Worm (Caenorhabditis elegans) whole organism, young adult: ENCODE results near the gene Y69A2AR.32.
A peak's percentile ranks its signal among the peaks of the same experiment; 100 is the strongest.

ENCODE experiments used
- B0261.1 ChIP-seq: sonication (generic microtip); optimal IDR thresholded peaks from 2 replicates; lab custom pipeline; 2016; ENCODE audit warnings: mild to moderate bottlenecking, missing genetic modification characterization, moderate library complexity, missing compliant biosample characterization
- C06A6.2 ChIP-seq: fragments of 200-800 bp; sonication (Bioruptor generic); conservative IDR thresholded peaks from 2 replicates; pipeline ENCODE4 v1.3.6; 2022; ENCODE audit warnings: missing genetic modification characterization, missing compliant biosample characterization
- D2030.7 ChIP-seq: fragments of 200-800 bp; sonication (Bioruptor generic); IDR thresholded peaks from 2 replicates; pipeline ENCODE4 v1.3.6; 2022; ENCODE audit warnings: missing genetic modification reagents, missing genetic modification characterization, missing compliant biosample characterization
- F49E8.2 ChIP-seq: sonication (generic microtip); optimal IDR thresholded peaks from 3 replicates; lab custom pipeline; 2017; ENCODE audit warnings: missing genetic modification characterization, mild to moderate bottlenecking, missing compliant biosample characterization, antibody characterized with exemption, moderate library complexity; ENCODE audit not compliant: insufficient read depth
- F55B11.4 ChIP-seq: sonication (generic microtip); optimal IDR thresholded peaks from 2 replicates; lab custom pipeline; 2016; ENCODE audit warnings: missing compliant biosample characterization, missing genetic modification characterization, borderline replicate concordance; ENCODE audit not compliant: insufficient read depth
- Y56A3A.18 ChIP-seq: fragments of 200-800 bp; sonication (Bioruptor generic); IDR thresholded peaks from 2 replicates; pipeline ENCODE4 v1.3.6; 2022; ENCODE audit warnings: missing genetic modification reagents, missing genetic modification characterization, missing compliant biosample characterization
- akir-1 ChIP-seq: fragments of 200-800 bp; sonication (Bioruptor generic); optimal IDR thresholded peaks from 2 replicates; lab custom pipeline; 2018; ENCODE audit warnings: mild to moderate bottlenecking, missing genetic modification characterization, moderate library complexity, missing compliant biosample characterization
- attf-3 ChIP-seq: fragments of 200-800 bp; sonication (Bioruptor generic); conservative IDR thresholded peaks from 2 replicates; pipeline ENCODE4 v1.3.6; 2022; ENCODE audit warnings: missing genetic modification reagents, missing genetic modification characterization, missing compliant biosample characterization
- attf-6 ChIP-seq: fragments of 200-800 bp; sonication (Bioruptor generic); IDR thresholded peaks from 2 replicates; pipeline ENCODE4 v1.3.6; 2022; ENCODE audit warnings: missing genetic modification reagents, missing genetic modification characterization, missing compliant biosample characterization
- bed-1 ChIP-seq: fragments of 200-800 bp; sonication (Bioruptor generic); IDR thresholded peaks from 2 replicates; pipeline ENCODE4 v1.3.6; 2022; ENCODE audit warnings: missing genetic modification reagents, missing genetic modification characterization, missing compliant biosample characterization
- bed-2 ChIP-seq: fragments of 200-800 bp; sonication (Bioruptor generic); IDR thresholded peaks from 2 replicates; pipeline ENCODE4 v1.3.6; 2022; ENCODE audit warnings: missing genetic modification reagents, missing genetic modification characterization, missing compliant biosample characterization
- ceh-100 ChIP-seq: fragments of 200-800 bp; sonication (Bioruptor generic); IDR thresholded peaks from 2 replicates; pipeline ENCODE4 v1.3.6; 2022; ENCODE audit warnings: missing genetic modification reagents, missing genetic modification characterization, missing compliant biosample characterization
- ceh-40 ChIP-seq: fragments of 200-800 bp; sonication (Bioruptor generic); IDR thresholded peaks from 2 replicates; pipeline ENCODE4 v1.3.6; 2022; ENCODE audit warnings: missing genetic modification characterization, missing compliant biosample characterization
- ceh-58 ChIP-seq: fragments of 200-800 bp; sonication (Bioruptor generic); IDR thresholded peaks from 2 replicates; pipeline ENCODE4 v1.3.6; 2022; ENCODE audit warnings: missing genetic modification characterization, missing compliant biosample characterization
- ceh-79 ChIP-seq: sonication (generic microtip); optimal IDR thresholded peaks from 2 replicates; lab custom pipeline; 2017; ENCODE audit warnings: mild to moderate bottlenecking, missing genetic modification characterization, missing compliant biosample characterization
- ceh-91 ChIP-seq: fragments of 200-800 bp; sonication (Bioruptor generic); IDR thresholded peaks from 2 replicates; pipeline ENCODE4 v1.3.6; 2022; ENCODE audit warnings: missing genetic modification reagents, missing genetic modification characterization, missing compliant biosample characterization
- die-1 ChIP-seq: sonication (generic microtip); optimal IDR thresholded peaks from 2 replicates; lab custom pipeline; 2016; ENCODE audit warnings: missing genotype, mild to moderate bottlenecking, missing genetic modification characterization, missing compliant biosample characterization
- dpl-1 ChIP-seq: fragments of 150-350 bp; optimal IDR thresholded peaks from 2 replicates; lab custom pipeline; 2014; ENCODE audit warnings: missing biosample characterization, missing genetic modification reagents, missing genetic modification characterization
- egl-18 ChIP-seq: fragments of 200-800 bp; sonication (Bioruptor generic); IDR thresholded peaks from 2 replicates; pipeline ENCODE4 v1.3.6; 2022; ENCODE audit warnings: missing genetic modification reagents, missing genetic modification characterization, missing compliant biosample characterization
- egrh-3 ChIP-seq: fragments of 200-800 bp; sonication (Bioruptor generic); IDR thresholded peaks from 2 replicates; pipeline ENCODE4 v1.3.6; 2022; ENCODE audit warnings: missing genetic modification reagents, missing genetic modification characterization, missing compliant biosample characterization
- ekl-4 ChIP-seq: fragments of 200-800 bp; sonication (Bioruptor generic); IDR thresholded peaks from 2 replicates; pipeline ENCODE4 v1.3.6; 2022; ENCODE audit warnings: missing genetic modification reagents, missing genetic modification characterization, missing compliant biosample characterization
- hmg-1.2 ChIP-seq: fragments of 200-800 bp; sonication (Bioruptor generic); IDR thresholded peaks from 2 replicates; pipeline ENCODE4 v1.3.6; 2022; ENCODE audit warnings: missing genetic modification reagents, missing genetic modification characterization, missing compliant biosample characterization
- lin-26 ChIP-seq: fragments of 200-800 bp; sonication (Bioruptor generic); IDR thresholded peaks from 2 replicates; pipeline ENCODE4 v1.3.6; 2022; ENCODE audit warnings: missing genetic modification reagents, missing genetic modification characterization, missing compliant biosample characterization
- lin-40 ChIP-seq: sonication (generic microtip); optimal IDR thresholded peaks from 2 replicates; lab custom pipeline; 2016; ENCODE audit warnings: missing genetic modification characterization, mild to moderate bottlenecking, missing compliant biosample characterization, missing genotype, missing genetic modification reagents
- lsl-1 ChIP-seq: fragments of 200-800 bp; sonication (Bioruptor generic); optimal IDR thresholded peaks from 2 replicates; lab custom pipeline; 2018; ENCODE audit warnings: mild to moderate bottlenecking, missing genetic modification characterization, moderate library complexity, missing compliant biosample characterization
- madf-10 ChIP-seq: sonication (generic microtip); optimal IDR thresholded peaks from 2 replicates; lab custom pipeline; 2016; ENCODE audit warnings: mild to moderate bottlenecking, missing genetic modification characterization, missing compliant biosample characterization
- madf-6 ChIP-seq: fragments of 200-800 bp; sonication (Bioruptor generic); IDR thresholded peaks from 2 replicates; pipeline ENCODE4 v1.3.6; 2022; ENCODE audit warnings: missing genetic modification reagents, missing genetic modification characterization, missing compliant biosample characterization
- mcd-1 ChIP-seq: fragments of 200-800 bp; sonication (Bioruptor generic); IDR thresholded peaks from 2 replicates; pipeline ENCODE4 v1.3.6; 2022; ENCODE audit warnings: missing genetic modification reagents, missing genetic modification characterization, missing compliant biosample characterization
- mel-28 ChIP-seq: sonication (generic microtip); optimal IDR thresholded peaks from 2 replicates; lab custom pipeline; 2016; ENCODE audit warnings: borderline replicate concordance, mild to moderate bottlenecking, missing genetic modification characterization, missing compliant biosample characterization
- mes-4 ChIP-seq: sonication (generic microtip); optimal IDR thresholded peaks from 2 replicates; lab custom pipeline; 2016; ENCODE audit warnings: missing genotype, missing genetic modification characterization, missing compliant biosample characterization
- nhr-179 ChIP-seq: sonication (generic microtip); optimal IDR thresholded peaks from 2 replicates; lab custom pipeline; 2016; ENCODE audit warnings: mild to moderate bottlenecking, missing genetic modification characterization, missing compliant biosample characterization
- rcor-1 ChIP-seq: fragments of 200-800 bp; sonication (Bioruptor generic); IDR thresholded peaks from 2 replicates; pipeline ENCODE4 v1.3.6; 2022; ENCODE audit warnings: missing genetic modification reagents, missing genetic modification characterization, missing compliant biosample characterization
- rec-8 ChIP-seq, 2 experiments: sonication (generic microtip); optimal IDR thresholded peaks; 2 replicates each; lab custom pipeline; 2016; ENCODE audit warnings: mild to moderate bottlenecking in 2 of 2, missing genetic modification characterization in 2 of 2, missing genetic modification reagents in 2 of 2, missing genotype in 2 of 2, missing biosample characterization in 1 of 2, missing compliant biosample characterization in 1 of 2, moderate library complexity in 1 of 2
- rpc-1 ChIP-seq, 2 experiments: fragments of 150-350 bp in 1 of 2; sonication (generic microtip) in 1 of 2; optimal IDR thresholded peaks; 2 replicates each; lab custom pipeline; 2014 to 2018; ENCODE audit warnings: missing biosample characterization in 1 of 2, missing genetic modification characterization in 1 of 2, missing genetic modification reagents in 1 of 2, missing genotype in 1 of 2
- sea-2 ChIP-seq: fragments of 200-800 bp; sonication (Bioruptor generic); IDR thresholded peaks from 2 replicates; pipeline ENCODE4 v1.3.6; 2022; ENCODE audit warnings: missing genetic modification characterization, missing compliant biosample characterization
- snpc-4 ChIP-seq, 5 experiments: fragments of 150-350 bp in 1 of 5; sonication (generic microtip) in 4 of 5; optimal IDR thresholded peaks; 2 replicates each; lab custom pipeline; 2014 to 2018; ENCODE audit warnings: missing genetic modification characterization in 5 of 5, missing biosample characterization in 3 of 5, antibody characterized with exemption in 2 of 5, mild to moderate bottlenecking in 2 of 5, missing compliant biosample characterization in 2 of 5, missing genotype in 2 of 5, moderate library complexity in 2 of 5, missing genetic modification reagents in 1 of 5
- tbp1 ChIP-seq: fragments of 200-800 bp; sonication (Bioruptor generic); optimal IDR thresholded peaks from 2 replicates; lab custom pipeline; 2018; ENCODE audit warnings: mild to moderate bottlenecking, missing genetic modification characterization, missing compliant biosample characterization
- unc-130 ChIP-seq: sonication (generic microtip); optimal IDR thresholded peaks from 2 replicates; lab custom pipeline; 2016; ENCODE audit warnings: missing genetic modification reagents, missing genetic modification characterization, missing compliant biosample characterization
- unc-62 ChIP-seq: fragments of 150-350 bp; optimal IDR thresholded peaks from 2 replicates; lab custom pipeline; 2014; ENCODE audit warnings: missing biosample characterization, missing genetic modification reagents, missing genetic modification characterization
- zfh-2 ChIP-seq: fragments of 200-800 bp; sonication (Bioruptor generic); conservative IDR thresholded peaks from 2 replicates; pipeline ENCODE4 v1.3.6; 2022; ENCODE audit warnings: missing genetic modification reagents, missing genetic modification characterization, missing compliant biosample characterization
- ztf-22 ChIP-seq: fragments of 200-800 bp; sonication (Bioruptor generic); optimal IDR thresholded peaks from 2 replicates; lab custom pipeline; 2018; ENCODE audit warnings: mild to moderate bottlenecking, missing genetic modification characterization, moderate library complexity, missing compliant biosample characterization
- ztf-25 ChIP-seq: fragments of 200-800 bp; sonication (Bioruptor generic); IDR thresholded peaks from 2 replicates; pipeline ENCODE4 v1.3.6; 2022; ENCODE audit warnings: missing genetic modification reagents, missing genetic modification characterization, missing compliant biosample characterization
- ztf-28 ChIP-seq: fragments of 200-800 bp; sonication (Bioruptor generic); IDR thresholded peaks from 2 replicates; pipeline ENCODE4 v1.3.6; 2022; ENCODE audit warnings: missing genetic modification reagents, missing genetic modification characterization, missing compliant biosample characterization
- ztf-6 ChIP-seq: fragments of 200-800 bp; sonication (Bioruptor generic); IDR thresholded peaks from 2 replicates; pipeline ENCODE4 v1.3.6; 2022; ENCODE audit warnings: missing genetic modification reagents, missing genetic modification characterization, missing compliant biosample characterization

The Y69A2AR.32 gene

DNA sequence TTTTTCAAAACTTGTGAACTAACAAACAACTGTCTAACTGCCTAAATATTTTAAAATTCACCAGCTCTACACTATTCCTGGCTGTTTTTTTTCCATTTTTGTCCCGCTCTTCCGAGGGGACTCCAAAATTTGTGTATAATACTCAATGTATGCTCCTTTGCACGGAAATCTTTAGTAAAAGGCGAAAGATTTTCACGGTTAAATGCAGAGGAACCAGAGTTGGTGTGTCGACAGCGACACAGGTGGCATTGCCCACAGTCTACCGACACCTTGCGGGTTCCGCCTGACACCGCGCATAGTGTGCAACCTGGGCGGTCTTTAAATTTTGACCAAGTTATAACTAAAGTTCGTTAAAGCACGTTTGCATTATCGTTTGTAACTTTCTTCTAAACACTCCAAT is 44.7 kb downstream of the Y69A2AR.32 start (continued):
- TF ChIP-seq unc-130 (no peak), zfh-2 (GFP tag; lab: Robert Waterston, UW) (no peak), lin-26 (GFP tag; lab: Robert Waterston, UW) (peak; percentile 68; the same call in 1 of the 2 replicates), mel-28 (tag; lab: Kevin White, UChicago) (no peak), ztf-6 (GFP tag; lab: Robert Waterston, UW) (no peak), die-1 (tag; lab: Kevin White, UChicago) (no peak), C06A6.2 (no peak), lin-40 (tag; lab: Kevin White, UChicago) (no peak), sea-2 (GFP tag; lab: Robert Waterston, UW) (no peak), F55B11.4 (tag; lab: Kevin White, UChicago) (no peak), mcd-1 (GFP tag; lab: Robert Waterston, UW) (peak; percentile 85), mes-4 (tag; lab: Kevin White, UChicago) (no peak), egl-18 (GFP tag; lab: Robert Waterston, UW) (no peak), snpc-4 (GFP tag; optimal IDR thresholded peaks at IDR 0.05; lab: Kevin White, UChicago) (peak; percentile 90), snpc-4 (tag; optimal IDR thresholded peaks at IDR 0.05; lab: Kevin White, UChicago) (peak; percentile 82 to 96 (median 94)), akir-1 (GFP tag; lab: Kevin White, UChicago) (no peak), lsl-1 (GFP tag; lab: Kevin White, UChicago) (peak; percentile 77), ceh-58 (no peak), nhr-179 (tag; lab: Kevin White, UChicago) (no peak), ceh-100 (GFP tag; lab: Robert Waterston, UW) (no peak), ztf-22 (GFP tag; lab: Kevin White, UChicago) (no peak)

ce11 chrIV:2656400-2657139 is 46.3 kb downstream of the Y69A2AR.32 start:
- TF ChIP-seq hmg-1.2 (GFP tag; lab: Robert Waterston, UW) (0 out of 2 replicates have a peak, but pooled peaks have one; percentile 28), F49E8.2 (tag; lab: Kevin White, UChicago) (peak; percentile 0), lsl-1 (GFP tag; lab: Kevin White, UChicago) (no peak), ekl-4 (GFP tag; lab: Robert Waterston, UW) (no peak), B0261.1 (tag; lab: Kevin White, UChicago) (peak; percentile 57), bed-2 (GFP tag; lab: Robert Waterston, UW) (no peak), rpc-1 (optimal IDR thresholded peaks at IDR 0.05; lab: Kevin White, UChicago) (peak; percentile 62), rpc-1 (tag; optimal IDR thresholded peaks at IDR 0.05; lab: Kevin White, UChicago) (peak; percentile 65), tbp1 (GFP tag; lab: Kevin White, UChicago) (peak; percentile 88), Y56A3A.18 (GFP tag; lab: Robert Waterston, UW) (no peak), lin-26 (GFP tag; lab: Robert Waterston, UW) (peak; percentile 41; the same call in 1 of the 2 replicates), madf-6 (GFP tag; lab: Robert Waterston, UW) (peak; percentile 36; the same call in 1 of the 2 replicates), dpl-1 (GFP tag; lab: Kevin White, UChicago) (no peak)

DNA sequence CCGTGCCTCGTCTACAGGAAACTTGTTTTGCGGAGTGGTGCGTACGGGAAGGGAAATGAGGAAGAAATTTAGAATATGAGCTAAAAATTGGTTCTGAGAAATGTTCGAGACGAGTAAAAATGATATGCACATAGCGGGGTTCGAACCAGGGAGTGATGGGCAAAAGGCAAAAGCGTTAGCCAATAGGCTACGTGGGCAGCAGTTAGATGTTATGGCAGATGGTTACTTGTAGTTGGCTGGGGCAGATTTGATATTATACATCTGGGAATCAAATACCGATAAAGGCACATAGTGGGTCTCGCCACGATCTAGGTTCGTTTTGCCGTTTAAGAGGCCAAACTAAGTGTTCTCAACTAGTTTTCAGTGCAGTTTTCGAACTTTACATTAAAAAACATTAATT is 47.1 kb downstream of the Y69A2AR.32 start:
- TF ChIP-seq rec-8 (tag; optimal IDR thresholded peaks at IDR 0.05; lab: Kevin White, UChicago) (peak; percentile 66 to 90), ceh-40 (GFP tag; lab: Robert Waterston, UW) (0 out of 2 replicates have a peak, but pooled peaks have one; percentile 30), attf-3 (GFP tag; lab: Robert Waterston, UW) (peak; percentile 36; the same call in 1 of the 2 replicates), madf-10 (tag; lab: Kevin White, UChicago) (peak; percentile 38), D2030.7 (peak; percentile 66), unc-62 (no peak), ztf-25 (GFP tag; lab: Robert Waterston, UW) (peak; percentile 92), egrh-3 (GFP tag; lab: Robert Waterston, UW) (no peak), ceh-79 (no peak), attf-6 (GFP tag; lab: Robert Waterston, UW) (no peak), ceh-91 (GFP tag; lab: Robert Waterston, UW) (no peak), rcor-1 (GFP tag; lab: Robert Waterston, UW) (0 out of 2 replicates have a peak, but pooled peaks have one; percentile 28), bed-1 (GFP tag; lab: Robert Waterston, UW) (0 out of 2 replicates have a peak, but pooled peaks have one; percentile 26), ztf-28 (GFP tag; lab: Robert Waterston, UW) (no peak)
